Fruit fly (Drosophila melanogaster): ENCODE data around the gene Yp3.

The Yp3 gene

dm6 chrX:13749873-13750241 lies 9.5 kb upstream of the Yp3 start:
- peak; percentile 5 for TF ChIP-seq CG17801 (GFP tag; optimal IDR thresholded peaks at IDR 0.05; ENCODE audit: partially characterized antibody)

dm6 chrX:13752543-13753046 lies 6.8 kb upstream of the Yp3 start:
- no peak for TF ChIP-seq CG17801 (GFP tag; optimal IDR thresholded peaks at IDR 0.05; ENCODE audit: partially characterized antibody)

DNA sequence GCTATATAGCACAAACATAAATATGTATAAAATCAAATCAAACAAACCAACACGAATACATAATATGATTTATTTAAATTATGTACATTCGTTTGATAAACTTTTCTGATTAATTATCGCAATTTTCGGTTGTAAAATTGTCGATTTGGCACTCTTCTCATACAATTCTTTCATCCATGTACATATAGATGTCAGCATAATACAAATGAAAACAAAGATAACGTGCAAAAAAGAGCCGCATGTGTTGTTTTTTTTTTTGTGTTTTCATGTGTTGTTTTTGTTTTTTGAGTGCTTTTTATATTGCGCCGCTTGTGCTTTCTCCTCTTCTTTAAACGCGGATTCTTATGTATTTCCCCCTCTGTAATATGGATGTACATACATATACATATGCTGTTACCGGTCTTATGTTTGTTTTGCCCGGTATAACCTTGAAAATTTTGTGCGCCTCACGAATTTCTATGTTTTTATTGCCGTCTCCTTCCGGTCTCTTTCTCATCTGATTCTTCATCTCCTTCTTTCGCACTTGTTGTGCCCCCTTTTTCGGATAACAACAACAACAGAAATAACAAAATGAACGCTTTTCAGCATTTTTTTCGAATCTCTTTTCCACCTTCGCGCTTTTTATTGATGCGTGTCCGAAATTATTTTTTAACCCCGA lies 6.1 kb upstream of the Yp3 start:
- no peak for TF ChIP-seq CG17801 (GFP tag; optimal IDR thresholded peaks at IDR 0.05; ENCODE audit: partially characterized antibody)

- TF ChIP-seq CG17801 (GFP tag; optimal IDR thresholded peaks at IDR 0.05; ENCODE audit: partially characterized antibody) = peak; percentile 39
These were observed 5.6 kb upstream of the Yp3 start for dm6 chrX:13753775-13754174.

- TF ChIP-seq CG17801 (GFP tag; optimal IDR thresholded peaks at IDR 0.05; ENCODE audit: partially characterized antibody) = peak; percentile 85
These were observed 4.9 kb upstream of the Yp3 start for dm6 chrX:13754476-13754875.

DNA sequence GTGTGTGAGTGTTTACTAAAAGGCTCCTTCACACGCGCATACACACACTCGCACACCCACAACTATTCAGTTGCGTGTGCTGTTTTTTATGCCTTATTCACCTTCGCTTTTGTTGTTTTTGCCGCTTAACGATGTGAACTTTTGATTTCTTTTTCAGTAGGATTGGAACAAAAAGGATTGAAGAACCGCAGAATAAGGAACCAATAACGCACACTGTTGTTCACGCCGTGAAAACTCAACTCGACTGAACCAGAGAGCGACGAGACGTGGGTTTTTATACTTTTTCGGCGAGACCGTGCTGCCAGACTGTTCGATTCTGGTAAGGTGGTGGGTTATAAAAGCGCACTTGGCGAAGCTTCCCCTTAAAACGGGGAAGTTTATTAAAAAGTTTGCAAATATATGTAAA lies 4.2 kb upstream of the Yp3 start, which contains the start of gene Pdcd4:
Gene Pdcd4 (minus strand): TSS at position 255 of the 406 bp plus-strand sequence.
- peak; percentile 3 for TF ChIP-seq CG17801 (GFP tag; optimal IDR thresholded peaks at IDR 0.05; ENCODE audit: partially characterized antibody)

dm6 chrX:13756776-13757312 lies 2.5 kb upstream of the Yp3 start, which contains the start of the genes CG32625 and Rtc1:
Gene CG32625 (minus strand): TSS chrX:13756826.
Gene Rtc1 (plus strand): TSS chrX:13757179.
- TF ChIP-seq CG17801 (GFP tag; optimal IDR thresholded peaks at IDR 0.05; ENCODE audit: partially characterized antibody) = peak; percentile 58

- TF ChIP-seq CG17801 (GFP tag; optimal IDR thresholded peaks at IDR 0.05; ENCODE audit: partially characterized antibody) = no peak
These were observed 2.5 kb downstream of the Yp3 start for dm6 chrX:13761762-13762371.

DNA sequence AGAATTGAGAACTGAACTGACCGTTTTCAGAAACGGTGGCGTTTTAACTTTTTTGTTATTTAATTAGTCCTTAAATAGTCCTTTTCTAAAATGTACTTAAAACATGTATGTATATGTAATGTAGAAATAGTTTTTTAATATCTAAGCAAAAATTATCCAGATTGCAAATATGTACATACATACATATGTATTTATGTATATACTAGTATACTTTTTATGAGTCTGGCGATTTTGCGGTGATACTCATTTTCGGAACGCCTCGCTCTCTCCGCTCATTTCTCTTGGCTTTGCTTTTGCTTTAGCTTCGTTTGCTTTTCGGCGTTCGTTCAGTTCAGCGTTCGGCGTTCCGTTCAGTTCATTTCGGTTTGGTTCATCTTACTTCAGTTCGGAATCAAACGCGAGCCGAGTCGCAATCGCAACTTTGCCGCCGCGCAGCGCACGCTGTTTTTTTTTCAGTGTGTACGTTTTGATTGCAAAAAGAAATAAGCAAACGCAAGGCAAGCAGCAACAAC lies 3.1 kb downstream of the Yp3 start, which contains the start of gene rdgB:
Gene rdgB (plus strand): TSS at position 381 of the 512 bp plus-strand sequence.
- peak; percentile 86 for TF ChIP-seq CG17801 (GFP tag; optimal IDR thresholded peaks at IDR 0.05; ENCODE audit: partially characterized antibody)

dm6 chrX:13764397-13765119 lies 5.2 kb downstream of the Yp3 start:
- TF ChIP-seq CG17801 (GFP tag; optimal IDR thresholded peaks at IDR 0.05; ENCODE audit: partially characterized antibody) = peak; percentile 51

DNA sequence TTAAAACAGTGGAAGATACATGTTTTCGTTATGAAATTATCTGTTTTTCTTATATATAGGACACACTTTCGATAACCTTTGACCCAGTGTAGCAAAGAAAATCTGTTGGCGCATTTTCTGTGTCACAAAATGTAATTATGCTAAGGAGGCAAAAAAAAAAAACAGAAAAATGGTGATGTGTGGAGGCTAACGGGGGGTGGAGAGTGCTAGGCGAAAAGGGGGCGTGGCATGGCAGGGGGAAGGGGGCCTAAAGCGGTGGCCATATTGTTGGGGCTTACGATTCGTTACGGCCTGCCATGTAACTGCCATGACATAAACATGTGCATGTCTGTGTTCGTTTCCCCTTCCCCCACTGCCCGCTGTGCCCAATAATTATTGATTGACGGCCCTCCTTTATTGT lies 5.9 kb downstream of the Yp3 start:
- no peak for TF ChIP-seq CG17801 (GFP tag; optimal IDR thresholded peaks at IDR 0.05; ENCODE audit: partially characterized antibody)

DNA sequence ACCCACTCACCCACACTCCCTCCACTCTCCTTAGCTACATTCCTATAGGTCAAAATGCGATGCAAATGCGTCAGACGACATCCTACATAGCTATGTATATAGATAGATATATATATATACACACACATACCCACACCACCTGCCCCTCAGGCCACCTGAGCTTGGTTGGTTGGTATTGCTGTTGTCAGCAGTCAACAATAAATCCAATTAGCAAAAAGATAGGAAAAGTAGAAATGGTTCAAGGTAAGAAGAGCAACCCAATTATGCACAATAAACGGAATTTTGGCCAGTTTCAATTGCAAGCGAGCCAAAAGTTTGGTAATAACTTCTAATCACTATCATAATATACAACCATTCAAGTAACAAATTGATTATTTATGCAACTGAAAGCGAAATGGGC lies 7.1 kb downstream of the Yp3 start:
- no peak for TF ChIP-seq CG17801 (GFP tag; optimal IDR thresholded peaks at IDR 0.05; ENCODE audit: partially characterized antibody)

dm6 chrX:13770768-13771167 lies 11.4 kb downstream of the Yp3 start:
- no peak for TF ChIP-seq CG17801 (GFP tag; optimal IDR thresholded peaks at IDR 0.05; ENCODE audit: partially characterized antibody)

DNA sequence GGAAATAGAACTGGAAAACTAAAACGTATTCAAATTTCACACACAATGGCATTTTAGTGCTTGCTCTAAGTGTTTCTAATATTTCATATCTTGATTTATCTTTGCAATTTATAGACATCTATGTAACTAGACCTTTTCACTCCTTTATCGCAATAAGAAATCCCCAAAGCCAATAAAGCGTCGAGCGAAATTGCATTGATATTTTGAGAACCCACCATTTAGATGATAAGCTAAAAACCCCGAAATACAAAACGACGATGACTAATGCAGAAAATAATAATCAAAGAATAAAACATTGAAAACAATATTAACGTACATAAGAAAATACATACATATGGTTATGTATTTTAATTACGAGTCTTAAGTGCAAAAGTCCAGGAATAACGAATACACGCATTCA lies 19.2 kb downstream of the Yp3 start:
- TF ChIP-seq CG17801 (GFP tag; optimal IDR thresholded peaks at IDR 0.05; ENCODE audit: partially characterized antibody) = no peak

DNA sequence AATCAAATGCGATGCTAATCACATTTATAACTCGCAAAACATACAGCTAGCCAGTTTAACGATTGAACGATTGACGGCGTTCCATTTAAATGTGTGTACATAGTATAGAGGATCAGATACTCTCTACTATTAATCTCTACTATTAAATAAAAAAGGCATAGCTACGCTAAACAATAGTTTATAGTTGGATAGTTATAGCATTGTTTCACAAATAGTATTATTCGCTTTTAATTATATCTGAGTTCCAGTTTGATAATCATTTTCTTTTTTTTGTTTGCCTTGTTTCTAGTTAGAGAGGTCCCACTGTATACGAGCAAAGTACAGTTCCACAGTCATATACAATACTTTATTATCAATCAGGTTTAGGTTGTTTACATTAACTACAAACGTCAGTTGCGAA lies 20.4 kb downstream of the Yp3 start:
- TF ChIP-seq CG17801 (GFP tag; optimal IDR thresholded peaks at IDR 0.05; ENCODE audit: partially characterized antibody) = peak; percentile 78

Data from ovary, adult (tissue).